Worm (Caenorhabditis elegans) whole organism, mixed stage, embryonic: ENCODE data around the gene R13A5.15.

Experiments
- mab-5 ChIP-seq: fragments of 150-350 bp; optimal IDR thresholded peaks from 2 replicates; lab custom pipeline; 2014; ENCODE audit warnings: missing biosample characterization, missing genetic modification characterization
- nhr-28 ChIP-seq: fragments of 150-350 bp; optimal IDR thresholded peaks from 2 replicates; lab custom pipeline; 2014; ENCODE audit warnings: missing biosample characterization, missing genetic modification characterization

- TF ChIP-seq mab-5 (tag; lab: Kevin White, UChicago) (no peak), nhr-28 (no peak)
Measured at ce11 chrIII:7570083-7570695, 17.9 kb downstream of the R13A5.15 start, which contains the start of gene R13A5.7.
